Worm (Caenorhabditis elegans): ENCODE measurements around the gene F47G9.6.

- TF ChIP-seq T26A8.4 (GFP tag; IDR thresholded peaks at IDR 0.05) (no peak), unc-39 (tag; optimal IDR thresholded peaks at IDR 0.05) (no peak), nhr-11 (tag; optimal IDR thresholded peaks at IDR 0.05) (no peak), nhr-77 (tag; optimal IDR thresholded peaks at IDR 0.05) (no peak), ceh-32 (tag; optimal IDR thresholded peaks at IDR 0.05; ENCODE audit: poor library complexity) (no peak), mxl-2 (GFP tag; conservative IDR thresholded peaks at IDR 0.05) (no peak), ztf-11 (tag; optimal IDR thresholded peaks at IDR 0.05) (no peak), snpc-4 (tag; optimal IDR thresholded peaks at IDR 0.05) (no peak), D1046.2 (GFP tag; IDR thresholded peaks at IDR 0.05) (no peak), nhr-25 (tag; optimal IDR thresholded peaks at IDR 0.05; ENCODE audit: borderline replicate concordance, insufficient read depth) (no peak), nhr-6 (tag; optimal IDR thresholded peaks at IDR 0.05) (no peak)
Measured at ce11 chrV:11363575-11363974, 34.4 kb downstream of the F47G9.6 start.
